Worm (Caenorhabditis elegans) whole organism, dauer: ENCODE results near the gene sqd-1.
"Not testable (repeated sequence)": the region's sequence is repeated elsewhere in the genome, so short reads cannot be mapped to it uniquely, and the experiment has no call there.

ENCODE experiments used
- unc-62 ChIP-seq: sonication (generic microtip); optimal IDR thresholded peaks from 2 replicates; lab custom pipeline; 2017; ENCODE audit warnings: missing biosample characterization, missing genetic modification reagents, missing genetic modification characterization

sqd-1 gene

DNA sequence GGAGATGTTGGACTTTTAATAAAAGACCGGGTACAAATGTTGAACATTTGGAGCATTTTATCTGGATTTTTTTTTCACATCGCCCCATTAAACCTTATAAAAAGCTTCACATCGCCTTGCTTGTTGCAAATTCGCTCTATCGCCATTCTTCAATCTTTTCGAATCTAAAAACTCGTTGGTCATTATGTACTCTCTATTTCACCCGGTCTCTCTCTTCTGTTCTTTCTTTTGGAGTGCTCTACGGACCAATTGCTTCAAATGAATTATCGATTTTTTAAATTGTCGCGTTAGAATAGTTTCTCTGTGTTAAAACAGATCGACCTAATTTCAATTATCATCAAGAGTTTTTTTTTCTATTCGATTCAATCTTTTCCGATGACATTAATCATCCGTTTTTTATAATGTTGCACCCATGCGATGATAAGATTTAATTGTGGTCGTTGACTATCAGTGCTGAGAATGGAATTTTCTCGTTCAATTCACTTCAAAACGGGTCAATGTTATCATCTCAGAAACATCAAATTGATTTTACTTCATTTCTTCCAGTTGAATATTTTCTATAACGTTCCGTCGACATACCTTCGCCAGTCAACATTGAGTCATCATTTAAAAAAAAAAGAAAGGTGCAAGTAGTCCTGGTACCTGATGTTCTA is 3.5 kb downstream of the sqd-1 start:
- TF ChIP-seq unc-62 (GFP tag; lab: Kevin White, UChicago): no peak

ce11 chrIV:6328198-6328597 is 4.2 kb downstream of the sqd-1 start:
- TF ChIP-seq unc-62 (GFP tag; lab: Kevin White, UChicago): no peak

- no peak for TF ChIP-seq unc-62 (GFP tag; lab: Kevin White, UChicago)
Observed at ce11 chrIV:6329339-6329738, 5.4 kb downstream of the sqd-1 start, which contains the start of gene seu-1. Gene seu-1, plus strand, starts transcription at chrIV:6329639.

DNA sequence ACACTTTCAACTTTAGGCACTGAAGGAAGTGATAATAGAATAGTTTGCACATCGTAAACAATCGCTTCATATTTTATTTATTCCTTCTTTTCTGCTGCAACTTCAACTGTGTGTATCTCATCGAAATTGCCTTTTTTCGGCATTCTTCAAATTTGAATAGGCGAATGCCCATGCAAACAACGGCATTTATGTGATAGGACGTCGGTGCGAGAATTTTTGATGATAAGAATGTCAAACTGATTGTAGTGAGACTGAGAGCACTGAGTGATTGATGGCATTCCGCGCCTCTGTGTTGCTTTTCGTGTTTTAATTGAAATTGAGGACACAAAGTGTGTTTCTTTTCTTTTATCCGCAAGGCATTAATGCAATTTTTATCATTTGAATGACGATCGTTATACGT is 6.8 kb downstream of the sqd-1 start:
- TF ChIP-seq unc-62 (GFP tag; lab: Kevin White, UChicago): no peak

DNA sequence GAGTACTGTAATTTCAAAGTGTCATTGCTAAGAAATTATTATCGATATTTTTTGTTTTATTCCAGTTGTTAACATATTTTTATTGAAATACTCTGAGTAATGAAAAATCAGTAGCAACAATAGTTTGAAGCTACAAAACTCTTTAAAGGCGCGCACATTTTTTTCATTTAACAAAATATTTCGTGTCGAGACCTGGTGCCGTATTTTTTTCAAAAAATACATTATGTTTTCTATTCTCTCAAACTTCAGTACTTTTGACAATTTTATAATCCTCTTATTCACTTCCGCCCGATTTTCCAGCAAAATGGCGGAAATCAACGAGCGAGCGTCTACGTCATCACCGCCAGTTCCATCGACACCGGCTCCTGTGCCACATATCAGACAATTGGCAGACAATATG is 9.9 kb downstream of the sqd-1 start, which contains the start of gene blos-2:
Gene blos-2 (plus strand): TSS at position 301 of the 400 bp plus-strand sequence.
- no peak for TF ChIP-seq unc-62 (GFP tag; lab: Kevin White, UChicago)

- no peak for TF ChIP-seq unc-62 (GFP tag; lab: Kevin White, UChicago)
Observed at ce11 chrIV:6335908-6336307, 11.9 kb downstream of the sqd-1 start, which contains the start of gene mif-4. Gene mif-4, minus strand, starts transcription at chrIV:6335994.

DNA sequence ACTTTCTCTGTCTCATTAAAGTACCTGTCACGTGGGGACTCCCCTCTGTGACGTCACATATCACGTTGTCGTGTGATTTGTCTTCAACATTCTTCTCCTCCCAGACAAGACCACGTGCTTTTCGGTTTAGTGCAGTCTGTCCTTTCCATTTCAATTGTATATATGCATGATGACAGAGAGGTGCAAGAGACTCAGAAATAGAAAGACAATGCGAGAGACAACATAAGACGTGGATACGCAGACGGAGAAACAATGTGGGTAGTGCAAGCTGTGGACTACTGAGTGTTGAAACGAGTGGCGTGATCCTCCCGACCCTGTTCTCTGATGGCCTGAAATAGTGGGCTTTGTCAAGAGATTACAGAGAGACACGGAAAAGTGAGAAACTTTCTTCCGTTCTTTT is 12.8 kb downstream of the sqd-1 start:
- TF ChIP-seq unc-62 (GFP tag; lab: Kevin White, UChicago): peak; percentile 21

DNA sequence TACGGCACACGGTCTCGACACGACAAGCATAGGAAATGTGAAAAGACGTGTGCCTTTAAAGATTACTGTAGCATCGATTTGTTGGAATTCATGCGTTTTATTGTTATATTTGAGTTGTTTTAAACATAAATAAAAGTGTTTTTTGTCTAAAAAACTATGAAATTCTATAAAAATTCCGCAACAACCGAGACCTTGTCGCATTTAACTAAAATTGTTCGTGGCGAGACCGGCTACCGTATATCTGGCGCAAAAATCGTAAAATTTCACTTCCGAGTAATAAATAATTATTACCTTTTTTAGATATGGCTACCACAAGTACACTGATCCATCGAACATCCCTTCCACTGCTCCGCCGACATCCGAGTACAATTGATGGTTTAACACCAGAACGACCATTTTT is 13.4 kb downstream of the sqd-1 start, which contains the start of gene ipla-6:
Gene ipla-6 (plus strand): TSS at position 301 of the 400 bp plus-strand sequence.
- TF ChIP-seq unc-62 (GFP tag; lab: Kevin White, UChicago): no peak

DNA sequence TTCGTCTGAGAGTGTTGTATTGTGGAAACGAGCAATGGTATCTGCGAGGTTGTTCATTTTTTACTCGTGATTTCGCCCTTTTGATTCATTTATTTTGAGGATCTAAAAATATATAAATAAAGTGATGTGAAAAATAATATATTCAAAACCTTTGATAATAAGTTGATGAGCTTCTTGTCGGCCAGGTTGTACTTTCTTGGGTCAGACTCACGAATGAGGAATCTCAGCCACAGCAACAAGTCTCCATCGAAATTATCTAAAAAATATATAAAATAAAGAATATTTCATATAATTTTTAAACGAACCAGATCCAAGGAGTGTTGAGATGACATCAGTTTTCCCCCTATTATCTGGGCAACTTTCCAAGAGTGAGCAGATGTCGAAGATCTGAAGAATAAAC is 18.5 kb downstream of the sqd-1 start, which contains the start of gene Y73B6BL.288:
Gene Y73B6BL.288 (minus strand): TSS at position 101 of the 400 bp plus-strand sequence.
- TF ChIP-seq unc-62 (GFP tag; lab: Kevin White, UChicago): no peak

ce11 chrIV:6342876-6343275 is 18.9 kb downstream of the sqd-1 start, which contains the start of gene Y73B6BL.14:
Gene Y73B6BL.14, minus strand, starts transcription at chrIV:6342976.
- no peak for TF ChIP-seq unc-62 (GFP tag; lab: Kevin White, UChicago)

- not testable (repeated sequence) for TF ChIP-seq unc-62 (GFP tag; lab: Kevin White, UChicago)
Observed at ce11 chrIV:6347213-6347612, 23.2 kb downstream of the sqd-1 start, which contains the start of gene Y73B6BL.289. Gene Y73B6BL.289, plus strand, starts transcription at chrIV:6347513.

DNA sequence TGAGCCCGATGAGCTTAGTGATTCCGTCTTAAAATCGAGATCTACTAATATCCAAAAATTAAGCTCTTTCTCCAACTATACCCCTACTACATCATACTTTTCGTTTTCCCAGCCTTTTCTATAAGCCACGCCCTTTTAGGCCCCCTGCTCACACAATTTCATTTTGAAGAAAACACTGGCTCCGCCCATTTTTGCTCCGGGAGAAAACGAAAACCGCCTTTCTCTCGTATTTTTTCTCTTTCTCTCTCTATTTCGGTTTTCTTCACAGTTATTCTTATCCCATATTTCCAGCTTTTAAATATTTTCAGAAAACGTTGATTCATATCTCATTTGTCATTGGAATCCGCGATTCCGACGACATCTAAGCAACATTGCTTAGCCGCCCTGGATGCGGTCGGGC is 37.7 kb downstream of the sqd-1 start, which contains the start of gene Y73B6BL.47:
Gene Y73B6BL.47 (plus strand): TSS at position 301 of the 400 bp plus-strand sequence.
- TF ChIP-seq unc-62 (GFP tag; lab: Kevin White, UChicago): no peak

DNA sequence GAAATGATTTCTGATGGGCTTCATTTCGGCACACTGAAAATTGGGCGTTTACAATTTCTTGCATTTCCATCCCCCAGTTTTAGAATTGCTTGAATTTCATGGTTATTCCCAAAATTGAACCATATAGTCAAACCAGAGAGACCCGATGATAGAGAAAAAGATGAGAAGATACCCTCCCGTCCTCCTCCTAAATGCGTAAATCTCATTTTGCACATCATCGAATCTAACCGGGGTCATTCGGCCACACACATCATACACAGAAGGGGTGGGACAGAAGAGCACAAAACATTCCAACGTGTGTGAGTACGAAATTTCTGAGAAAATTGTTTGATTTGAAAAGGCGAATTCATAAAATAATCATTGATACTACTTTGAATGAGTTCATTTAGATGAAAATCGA is 39.6 kb downstream of the sqd-1 start:
- no peak for TF ChIP-seq unc-62 (GFP tag; lab: Kevin White, UChicago)

- TF ChIP-seq unc-62 (GFP tag; lab: Kevin White, UChicago): no peak
Observed at ce11 chrIV:6365045-6365444, 41.1 kb downstream of the sqd-1 start, which contains the start of gene Y73B6BL.270. Gene Y73B6BL.270, plus strand, starts transcription at chrIV:6365345.

- TF ChIP-seq unc-62 (GFP tag; lab: Kevin White, UChicago): no peak
Observed at ce11 chrIV:6366032-6366431, 42.1 kb downstream of the sqd-1 start.

ce11 chrIV:6369489-6369888 is 45.5 kb downstream of the sqd-1 start:
- TF ChIP-seq unc-62 (GFP tag; lab: Kevin White, UChicago): no peak

DNA sequence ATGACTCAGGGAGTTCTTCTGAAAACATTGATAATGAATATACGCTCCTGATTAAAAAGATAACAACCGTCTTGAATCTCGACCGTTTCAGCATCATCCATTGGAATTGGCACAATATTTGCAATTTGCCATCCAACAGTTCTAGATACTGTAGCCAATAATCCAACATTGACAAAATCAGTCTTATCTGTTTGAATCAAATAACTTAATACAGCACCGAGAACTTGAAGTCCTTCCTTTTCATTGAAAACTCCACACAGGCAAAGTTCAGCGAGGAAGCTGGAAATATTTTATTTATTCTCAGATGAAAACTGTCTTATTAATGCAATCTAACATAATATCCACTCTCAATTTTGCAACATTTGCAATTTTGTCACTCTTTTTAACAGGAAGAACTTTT is 48.3 kb downstream of the sqd-1 start:
- TF ChIP-seq unc-62 (GFP tag; lab: Kevin White, UChicago): no peak
